Worm (Caenorhabditis elegans) whole organism, young adult: ENCODE measurements around the gene wrt-8.
A peak's percentile ranks its signal among the peaks of the same experiment; 100 is the strongest.

ENCODE experiments used
- C17E4.6 ChIP-seq: fragments of 200-800 bp; sonication (Bioruptor generic); IDR thresholded peaks from 2 replicates; pipeline ENCODE4 v1.3.6; 2022; ENCODE audit warnings: missing genetic modification reagents, missing genetic modification characterization, missing compliant biosample characterization
- F52B5.7 ChIP-seq: sonication (generic microtip); optimal IDR thresholded peaks from 2 replicates; lab custom pipeline; 2016; ENCODE audit warnings: mild to moderate bottlenecking, missing genetic modification characterization, missing compliant biosample characterization
- Y95B8A.8 ChIP-seq: fragments of 200-800 bp; sonication (Bioruptor generic); IDR thresholded peaks from 2 replicates; pipeline ENCODE4 v1.3.6; 2022; ENCODE audit warnings: missing genetic modification reagents, missing genetic modification characterization, missing compliant biosample characterization
- aptf-2 ChIP-seq: fragments of 200-800 bp; sonication (Bioruptor generic); conservative IDR thresholded peaks from 2 replicates; pipeline ENCODE4 v1.3.6; 2022; ENCODE audit warnings: missing genetic modification reagents, missing genetic modification characterization, missing compliant biosample characterization
- ccch-3 ChIP-seq: fragments of 200-800 bp; sonication (Bioruptor generic); optimal IDR thresholded peaks from 2 replicates; lab custom pipeline; 2018; ENCODE audit warnings: mild to moderate bottlenecking, missing genetic modification characterization, missing compliant biosample characterization
- ceh-100 ChIP-seq: fragments of 200-800 bp; sonication (Bioruptor generic); IDR thresholded peaks from 2 replicates; pipeline ENCODE4 v1.3.6; 2022; ENCODE audit warnings: missing genetic modification reagents, missing genetic modification characterization, missing compliant biosample characterization
- ceh-40 ChIP-seq: fragments of 200-800 bp; sonication (Bioruptor generic); IDR thresholded peaks from 2 replicates; pipeline ENCODE4 v1.3.6; 2022; ENCODE audit warnings: missing genetic modification characterization, missing compliant biosample characterization
- chd-7 ChIP-seq: sonication (generic microtip); optimal IDR thresholded peaks from 2 replicates; lab custom pipeline; 2016; ENCODE audit warnings: mild to moderate bottlenecking, missing genetic modification characterization, moderate library complexity, missing compliant biosample characterization
- dox-1 ChIP-seq: fragments of 200-800 bp; sonication (Bioruptor generic); IDR thresholded peaks from 2 replicates; pipeline ENCODE4 v1.3.6; 2022; ENCODE audit warnings: missing genetic modification reagents, missing genetic modification characterization, missing compliant biosample characterization
- dpff-1 ChIP-seq: sonication (generic microtip); optimal IDR thresholded peaks from 2 replicates; lab custom pipeline; 2017; ENCODE audit warnings: mild to moderate bottlenecking, missing genetic modification characterization, missing compliant biosample characterization
- egl-18 ChIP-seq: fragments of 200-800 bp; sonication (Bioruptor generic); IDR thresholded peaks from 2 replicates; pipeline ENCODE4 v1.3.6; 2022; ENCODE audit warnings: missing genetic modification reagents, missing genetic modification characterization, missing compliant biosample characterization
- egl-44 ChIP-seq: fragments of 200-800 bp; sonication (Bioruptor generic); IDR thresholded peaks from 2 replicates; pipeline ENCODE4 v1.3.6; 2022; ENCODE audit warnings: missing genetic modification reagents, missing genetic modification characterization, missing compliant biosample characterization
- egrh-3 ChIP-seq: fragments of 200-800 bp; sonication (Bioruptor generic); IDR thresholded peaks from 2 replicates; pipeline ENCODE4 v1.3.6; 2022; ENCODE audit warnings: missing genetic modification reagents, missing genetic modification characterization, missing compliant biosample characterization
- hmg-20 ChIP-seq: fragments of 200-800 bp; sonication (Bioruptor generic); IDR thresholded peaks from 2 replicates; pipeline ENCODE4 v1.3.6; 2022; ENCODE audit warnings: missing genetic modification reagents, missing genetic modification characterization, missing compliant biosample characterization
- hsf-1 ChIP-seq: fragments of 200-800 bp; sonication (Bioruptor generic); IDR thresholded peaks from 2 replicates; pipeline ENCODE4 v1.3.6; 2022; ENCODE audit warnings: missing genetic modification reagents, missing genetic modification characterization, missing compliant biosample characterization
- lin-26 ChIP-seq: fragments of 200-800 bp; sonication (Bioruptor generic); IDR thresholded peaks from 2 replicates; pipeline ENCODE4 v1.3.6; 2022; ENCODE audit warnings: missing genetic modification reagents, missing genetic modification characterization, missing compliant biosample characterization
- lin-35 ChIP-seq, 3 experiments: fragments of 150-350 bp in 2 of 3; sonication (generic microtip) in 1 of 3; optimal IDR thresholded peaks; 2 replicates each; lab custom pipeline; 2014 to 2018; ENCODE audit warnings: missing biosample characterization in 3 of 3, missing genetic modification characterization in 3 of 3, missing genetic modification reagents in 3 of 3
- lir-1 ChIP-seq: fragments of 200-800 bp; sonication (Bioruptor generic); conservative IDR thresholded peaks from 2 replicates; pipeline ENCODE4 v1.3.6; 2022; ENCODE audit warnings: missing genetic modification reagents, missing genetic modification characterization, missing compliant biosample characterization
- madf-3 ChIP-seq: fragments of 200-800 bp; sonication (Bioruptor generic); IDR thresholded peaks from 2 replicates; pipeline ENCODE4 v1.3.6; 2022; ENCODE audit warnings: missing genetic modification reagents, missing genetic modification characterization, missing compliant biosample characterization
- madf-6 ChIP-seq: fragments of 200-800 bp; sonication (Bioruptor generic); IDR thresholded peaks from 2 replicates; pipeline ENCODE4 v1.3.6; 2022; ENCODE audit warnings: missing genetic modification reagents, missing genetic modification characterization, missing compliant biosample characterization
- nhr-179 ChIP-seq: sonication (generic microtip); optimal IDR thresholded peaks from 2 replicates; lab custom pipeline; 2016; ENCODE audit warnings: mild to moderate bottlenecking, missing genetic modification characterization, missing compliant biosample characterization
- nhr-90 ChIP-seq: sonication (generic microtip); optimal IDR thresholded peaks from 2 replicates; lab custom pipeline; 2016; ENCODE audit warnings: missing genotype, mild to moderate bottlenecking, missing genetic modification characterization, missing compliant biosample characterization
- sdz-38 ChIP-seq: sonication (generic microtip); optimal IDR thresholded peaks from 2 replicates; lab custom pipeline; 2016; ENCODE audit warnings: missing genotype, missing genetic modification characterization, missing compliant biosample characterization
- snpc-1.1 ChIP-seq: sonication (generic microtip); optimal IDR thresholded peaks from 2 replicates; lab custom pipeline; 2017; ENCODE audit warnings: missing genetic modification characterization, mild to moderate bottlenecking, missing compliant biosample characterization, antibody characterized with exemption, moderate library complexity, missing genotype, missing genetic modification reagents; ENCODE audit not compliant: insufficient read depth
- snpc-3.4 ChIP-seq: sonication (generic microtip); optimal IDR thresholded peaks from 2 replicates; lab custom pipeline; 2017; ENCODE audit warnings: missing genetic modification characterization, mild to moderate bottlenecking, missing compliant biosample characterization, antibody characterized with exemption, moderate library complexity, missing genotype, missing genetic modification reagents
- ztf-28 ChIP-seq: fragments of 200-800 bp; sonication (Bioruptor generic); IDR thresholded peaks from 2 replicates; pipeline ENCODE4 v1.3.6; 2022; ENCODE audit warnings: missing genetic modification reagents, missing genetic modification characterization, missing compliant biosample characterization

The wrt-8 gene

DNA sequence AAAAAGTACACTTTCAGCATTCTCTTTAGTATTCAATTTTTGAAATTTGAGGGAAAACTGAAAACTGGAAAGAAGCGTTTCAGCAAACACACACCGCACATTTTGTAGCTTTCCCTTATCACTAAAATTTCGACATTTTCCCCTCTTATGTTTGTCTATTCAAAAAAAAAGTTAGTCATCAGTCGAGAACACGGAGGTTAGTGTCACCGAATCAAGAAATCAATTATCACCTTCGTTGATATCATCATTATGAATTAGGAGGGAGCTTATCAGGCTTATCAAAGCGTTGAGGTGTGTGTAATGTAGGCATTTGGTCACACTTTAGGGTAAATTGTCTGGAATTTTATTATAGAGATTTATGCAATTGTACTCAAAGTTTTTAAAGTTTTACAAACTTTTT lies 45.8 kb downstream of the wrt-8 start, which contains the start of gene cpr-3 (continued):
- no peak for TF ChIP-seq C17E4.6
- no peak for TF ChIP-seq hmg-20 (GFP tag; lab: Robert Waterston, UW)
- TF ChIP-seq aptf-2 (GFP tag; lab: Robert Waterston, UW), result no peak
- TF ChIP-seq egl-18, result no peak
- TF ChIP-seq, all 124 proteins: peak for 6

DNA sequence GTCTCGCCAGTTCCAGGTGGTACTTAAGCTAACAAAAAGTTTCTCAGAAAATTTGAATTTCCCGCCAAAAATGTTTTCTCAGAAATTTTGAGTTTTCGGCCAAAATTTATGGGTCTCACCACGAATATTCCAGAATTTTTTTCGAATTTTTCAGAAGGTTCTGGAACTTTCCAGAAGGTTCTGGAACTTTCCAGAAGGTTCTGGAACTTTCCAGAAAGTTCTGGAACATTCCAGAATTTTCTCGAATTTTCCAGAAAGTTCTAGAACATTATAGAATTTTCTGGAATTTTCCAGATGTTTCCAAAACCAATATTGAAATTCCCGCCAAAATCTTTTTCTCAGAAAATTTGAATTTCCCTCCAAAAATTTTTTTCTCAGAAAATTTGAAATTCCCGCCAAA lies 48.9 kb downstream of the wrt-8 start:
- TF ChIP-seq hsf-1 (GFP tag; lab: Robert Waterston, UW) (peak; percentile 96), ceh-100 (GFP tag; lab: Robert Waterston, UW) (peak; percentile 53), dox-1 (GFP tag; lab: Robert Waterston, UW) (peak; percentile 77), madf-6 (GFP tag; lab: Robert Waterston, UW) (peak; percentile 50), egl-44 (GFP tag; lab: Robert Waterston, UW) (peak; percentile 29; the same call in 1 of the 2 replicates), ceh-40 (GFP tag; lab: Robert Waterston, UW) (peak; percentile 63; the same call in 1 of the 2 replicates), egrh-3 (0 out of 2 replicates have a peak, but pooled peaks have one; percentile 19)
- TF ChIP-seq, all 124 proteins: peak for 7; not testable (repeated sequence) for 117

DNA sequence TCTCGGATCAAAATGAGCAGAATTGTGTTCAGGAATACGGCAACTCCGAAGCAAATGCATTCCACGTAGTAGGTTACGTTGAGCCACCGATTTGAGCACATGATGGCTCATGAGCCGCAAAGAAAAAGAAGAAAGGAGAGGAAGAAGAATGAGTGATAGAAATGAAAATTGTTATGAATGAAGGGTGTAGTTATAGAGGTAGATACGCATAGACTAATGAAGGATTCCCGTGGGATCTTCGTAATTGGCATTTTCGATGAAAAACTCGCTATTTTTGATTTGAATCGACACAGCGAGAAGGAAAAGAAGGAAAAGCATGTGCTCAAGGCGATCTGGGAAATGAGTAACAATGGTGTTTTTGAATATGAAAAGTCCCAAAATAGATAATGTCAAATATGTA lies 50.5 kb downstream of the wrt-8 start, which contains the start of gene str-96:
TSS of gene str-96 (minus strand) at position 101 of the 400 bp plus-strand sequence.
- TF ChIP-seq snpc-3.4 (tag; lab: Kevin White, UChicago) (no peak), lin-26 (GFP tag; lab: Robert Waterston, UW) (no peak), sdz-38 (no peak), madf-3 (GFP tag; lab: Robert Waterston, UW) (no peak), egl-44 (GFP tag; lab: Robert Waterston, UW) (no peak), dpff-1 (tag; lab: Kevin White, UChicago) (no peak), Y95B8A.8 (GFP tag; lab: Robert Waterston, UW) (no peak), ccch-3 (GFP tag; lab: Kevin White, UChicago) (no peak), ztf-28 (no peak), nhr-90 (tag; lab: Kevin White, UChicago) (no peak), chd-7 (no peak), F52B5.7 (tag; lab: Kevin White, UChicago) (no peak), nhr-179 (no peak), lin-35 (GFP tag; optimal IDR thresholded peaks at IDR 0.05; lab: Kevin White, UChicago) (no peak), lir-1 (GFP tag; lab: Robert Waterston, UW) (no peak), snpc-1.1 (tag; lab: Kevin White, UChicago) (no peak)
